Fruit fly (Drosophila melanogaster) whole organism, embryonic: Measurements from ENCODE around the gene CG12974.

Source experiments
- Atf6 ChIP-seq: fragments of 200-800 bp; sonication (Bioruptor generic); IDR thresholded peaks from 2 replicates; pipeline ENCODE4 v1.3.6; 2022; ENCODE audit warnings: missing biosample characterization, missing genetic modification characterization
- B-H1 ChIP-seq: fragments of 200-800 bp; sonication (Bioruptor generic); IDR thresholded peaks from 3 replicates; pipeline ENCODE4 v1.3.6; 2022; ENCODE audit warnings: missing biosample characterization, missing genetic modification characterization
- Blimp-1 ChIP-seq: fragments of 200-800 bp; sonication (Bioruptor generic); optimal IDR thresholded peaks from 3 replicates; lab custom pipeline; 2018; ENCODE audit warnings: missing biosample characterization, missing genetic modification characterization, mild to moderate bottlenecking, moderate library complexity, missing genetic modification reagents
- BtbVII ChIP-seq: fragments of 200-800 bp; sonication (Bioruptor generic); optimal IDR thresholded peaks from 3 replicates; lab custom pipeline; 2017; ENCODE audit warnings: missing biosample characterization, mild to moderate bottlenecking, missing genetic modification characterization
- CG10209 ChIP-seq: fragments of 200-800 bp; sonication (Bioruptor generic); optimal IDR thresholded peaks from 3 replicates; lab custom pipeline; 2017; ENCODE audit warnings: missing biosample characterization, mild to moderate bottlenecking, missing genetic modification characterization, missing genetic modification reagents
- CG10654 ChIP-seq: fragments of 200-800 bp; sonication (Bioruptor generic); optimal IDR thresholded peaks from 2 replicates; lab custom pipeline; 2016; ENCODE audit warnings: missing biosample characterization, missing genetic modification characterization
- CG13624 ChIP-seq: fragments of 200-800 bp; sonication (Bioruptor generic); optimal IDR thresholded peaks from 2 replicates; lab custom pipeline; 2016; ENCODE audit warnings: missing biosample characterization, missing genetic modification characterization
- CG1602 ChIP-seq: fragments of 200-800 bp; sonication (Bioruptor generic); optimal IDR thresholded peaks from 3 replicates; lab custom pipeline; 2016; ENCODE audit warnings: missing biosample characterization, missing genetic modification characterization
- CG16779 ChIP-seq: fragments of 200-800 bp; sonication (Bioruptor generic); IDR thresholded peaks from 2 replicates; pipeline ENCODE4 v1.3.6; 2022; ENCODE audit warnings: missing biosample characterization, missing genetic modification characterization
- CG18011 ChIP-seq: fragments of 200-800 bp; sonication (Bioruptor generic); optimal IDR thresholded peaks from 2 replicates; lab custom pipeline; 2017; ENCODE audit warnings: missing biosample characterization, missing genetic modification characterization, mild to moderate bottlenecking, moderate library complexity, missing genotype
- CG18599 ChIP-seq: fragments of 200-800 bp; sonication (Bioruptor generic); optimal IDR thresholded peaks from 3 replicates; lab custom pipeline; 2017; ENCODE audit warnings: missing biosample characterization, missing genetic modification characterization, mild to moderate bottlenecking, moderate library complexity, missing genetic modification reagents
- CG30403 ChIP-seq: fragments of 200-800 bp; sonication (Bioruptor generic); optimal IDR thresholded peaks from 3 replicates; lab custom pipeline; 2016; ENCODE audit warnings: missing biosample characterization, missing genetic modification characterization
- CG30431 ChIP-seq: fragments of 200-800 bp; sonication (Bioruptor generic); optimal IDR thresholded peaks from 2 replicates; lab custom pipeline; 2017; ENCODE audit warnings: missing biosample characterization, missing genetic modification characterization
- CG31224 ChIP-seq: fragments of 200-800 bp; sonication (Bioruptor generic); IDR thresholded peaks from 2 replicates; pipeline ENCODE4 v1.3.6; 2022; ENCODE audit warnings: missing biosample characterization, missing genetic modification characterization
- CG34422 ChIP-seq: fragments of 200-800 bp; sonication (Bioruptor generic); IDR thresholded peaks from 3 replicates; pipeline ENCODE4 v1.3.6; 2022; ENCODE audit warnings: missing biosample characterization, missing genetic modification characterization
- CG5245 ChIP-seq: fragments of 200-800 bp; sonication (Bioruptor generic); optimal IDR thresholded peaks from 3 replicates; lab custom pipeline; 2016; ENCODE audit warnings: missing biosample characterization, missing genetic modification characterization
- CG6254 ChIP-seq: fragments of 200-800 bp; sonication (Bioruptor generic); optimal IDR thresholded peaks from 3 replicates; lab custom pipeline; 2017; ENCODE audit warnings: mild to moderate bottlenecking, missing biosample characterization, missing genetic modification reagents, missing genetic modification characterization
- CG6854 ChIP-seq: fragments of 200-800 bp; sonication (Bioruptor generic); optimal IDR thresholded peaks from 3 replicates; lab custom pipeline; 2017; ENCODE audit warnings: missing biosample characterization, mild to moderate bottlenecking, missing genetic modification characterization
- CG8290 ChIP-seq, 3 experiments: fragments of 200-800 bp; sonication (Bioruptor generic); optimal IDR thresholded peaks; 2 replicates each; lab custom pipeline; 2016 to 2019; ENCODE audit warnings: missing biosample characterization in 3 of 3, missing genetic modification characterization in 3 of 3, mild to moderate bottlenecking in 2 of 3, moderate library complexity in 1 of 3
- CG9876 ChIP-seq: fragments of 200-800 bp; sonication (Bioruptor generic); optimal IDR thresholded peaks from 2 replicates; lab custom pipeline; 2016; ENCODE audit warnings: missing biosample characterization, missing genetic modification characterization
- Camta ChIP-seq: fragments of 200-800 bp; sonication (Bioruptor generic); optimal IDR thresholded peaks from 2 replicates; lab custom pipeline; 2016; ENCODE audit warnings: missing biosample characterization, missing genetic modification characterization
- CrebB ChIP-seq: fragments of 200-800 bp; sonication (Bioruptor generic); optimal IDR thresholded peaks from 3 replicates; lab custom pipeline; 2018; ENCODE audit warnings: missing biosample characterization, mild to moderate bottlenecking, missing genetic modification characterization
- D19B ChIP-seq: fragments of 200-800 bp; sonication (Bioruptor generic); optimal IDR thresholded peaks from 2 replicates; lab custom pipeline; 2017; ENCODE audit warnings: missing biosample characterization, mild to moderate bottlenecking, missing genetic modification characterization
- Dek ChIP-seq: fragments of 200-800 bp; sonication (Bioruptor generic); optimal IDR thresholded peaks from 3 replicates; lab custom pipeline; 2019; ENCODE audit warnings: missing biosample characterization, mild to moderate bottlenecking, missing genetic modification characterization, moderate library complexity
- Fer1 ChIP-seq: fragments of 200-800 bp; sonication (Bioruptor generic); optimal IDR thresholded peaks from 2 replicates; lab custom pipeline; 2017; ENCODE audit warnings: missing biosample characterization, mild to moderate bottlenecking, missing genetic modification characterization
- Fer2 ChIP-seq: fragments of 200-800 bp; sonication (Bioruptor generic); optimal IDR thresholded peaks from 2 replicates; lab custom pipeline; 2018; ENCODE audit warnings: missing biosample characterization, mild to moderate bottlenecking, missing genetic modification characterization, moderate library complexity
- HLH4C ChIP-seq: fragments of 200-800 bp; sonication (Bioruptor generic); IDR thresholded peaks from 3 replicates; pipeline ENCODE4 v1.3.6; 2022; ENCODE audit warnings: missing biosample characterization, missing genetic modification characterization; ENCODE audit not compliant: partially characterized antibody
- HLHmδ ChIP-seq: fragments of 200-800 bp; sonication (Bioruptor generic); optimal IDR thresholded peaks from 2 replicates; lab custom pipeline; 2018; ENCODE audit warnings: missing biosample characterization, mild to moderate bottlenecking, missing genetic modification characterization, moderate library complexity
- Hand ChIP-seq: fragments of 200-800 bp; sonication (Bioruptor generic); optimal IDR thresholded peaks from 2 replicates; lab custom pipeline; 2017; ENCODE audit warnings: mild to moderate bottlenecking, missing biosample characterization, missing genetic modification reagents, missing genetic modification characterization
- Max ChIP-seq: fragments of 200-800 bp; sonication (Bioruptor generic); optimal IDR thresholded peaks from 2 replicates; lab custom pipeline; 2016; ENCODE audit warnings: missing biosample characterization, mild to moderate bottlenecking, missing genetic modification characterization
- Mes4 ChIP-seq: fragments of 200-800 bp; sonication (Bioruptor generic); optimal IDR thresholded peaks from 2 replicates; lab custom pipeline; 2016; ENCODE audit warnings: missing biosample characterization, missing genetic modification characterization
- Nf-YB ChIP-seq: fragments of 200-800 bp; sonication (Bioruptor generic); optimal IDR thresholded peaks from 3 replicates; lab custom pipeline; 2019; ENCODE audit warnings: missing biosample characterization, mild to moderate bottlenecking, missing genetic modification characterization, moderate library complexity
- abd-A ChIP-seq: fragments of 200-800 bp; sonication (Bioruptor generic); optimal IDR thresholded peaks from 3 replicates; lab custom pipeline; 2019; ENCODE audit warnings: missing biosample characterization, mild to moderate bottlenecking, missing genetic modification characterization, moderate library complexity
- bbx ChIP-seq: fragments of 200-800 bp; sonication (Bioruptor generic); IDR thresholded peaks from 2 replicates; pipeline ENCODE4 v1.3.6; 2022; ENCODE audit warnings: missing biosample characterization, missing genetic modification characterization; ENCODE audit not compliant: partially characterized antibody
- bcd ChIP-seq: fragments of 200-800 bp; sonication (Bioruptor generic); optimal IDR thresholded peaks from 2 replicates; lab custom pipeline; 2017; ENCODE audit warnings: missing biosample characterization, mild to moderate bottlenecking, missing genetic modification characterization
- da ChIP-seq: fragments of 200-800 bp; sonication (Bioruptor generic); optimal IDR thresholded peaks from 2 replicates; lab custom pipeline; 2016; ENCODE audit warnings: missing biosample characterization, missing genetic modification characterization
- dysf ChIP-seq: fragments of 200-800 bp; sonication (Bioruptor generic); IDR thresholded peaks from 3 replicates; pipeline ENCODE4 v1.3.6; 2022; ENCODE audit warnings: missing biosample characterization, missing genetic modification characterization
- fd96Cb ChIP-seq: fragments of 200-800 bp; sonication (Bioruptor generic); optimal IDR thresholded peaks from 2 replicates; lab custom pipeline; 2018; ENCODE audit warnings: missing biosample characterization, mild to moderate bottlenecking, missing genetic modification characterization, moderate library complexity
- gcm ChIP-seq: fragments of 200-800 bp; sonication (Bioruptor generic); optimal IDR thresholded peaks from 2 replicates; lab custom pipeline; 2019; ENCODE audit warnings: missing biosample characterization, mild to moderate bottlenecking, missing genetic modification characterization, moderate library complexity
- gem ChIP-seq: fragments of 200-800 bp; sonication (Bioruptor generic); optimal IDR thresholded peaks from 2 replicates; lab custom pipeline; 2019; ENCODE audit warnings: missing biosample characterization, mild to moderate bottlenecking, missing genetic modification characterization, moderate library complexity
- grau ChIP-seq: fragments of 200-800 bp; optimal IDR thresholded peaks from 3 replicates; lab custom pipeline; 2019; ENCODE audit warnings: missing biosample characterization, mild to moderate bottlenecking, missing genetic modification characterization, moderate library complexity
- ind ChIP-seq: fragments of 200-800 bp; sonication (Bioruptor generic); optimal IDR thresholded peaks from 3 replicates; lab custom pipeline; 2016; ENCODE audit warnings: missing biosample characterization, missing genetic modification characterization
- lmd ChIP-seq: fragments of 200-800 bp; sonication (Bioruptor generic); IDR thresholded peaks from 2 replicates; pipeline ENCODE4 v1.3.6; 2022; ENCODE audit warnings: missing biosample characterization, missing genetic modification characterization
- sna ChIP-seq: fragments of 200-800 bp; sonication (Bioruptor generic); IDR thresholded peaks from 2 replicates; pipeline ENCODE4 v1.3.6; 2022; ENCODE audit warnings: missing biosample characterization, missing genetic modification characterization; ENCODE audit not compliant: partially characterized antibody
- so ChIP-seq: fragments of 200-800 bp; sonication (Bioruptor generic); IDR thresholded peaks from 3 replicates; pipeline ENCODE4 v1.3.6; 2022; ENCODE audit warnings: missing biosample characterization, missing genetic modification characterization
- tna ChIP-seq: fragments of 200-800 bp; sonication (Bioruptor generic); IDR thresholded peaks from 2 replicates; pipeline ENCODE4 v1.3.6; 2022; ENCODE audit warnings: missing biosample characterization, missing genetic modification characterization; ENCODE audit not compliant: partially characterized antibody
- unc-4 ChIP-seq: fragments of 200-800 bp; sonication (Bioruptor generic); IDR thresholded peaks from 2 replicates; pipeline ENCODE4 v1.3.6; 2022; ENCODE audit warnings: missing biosample characterization, missing genetic modification characterization; ENCODE audit not compliant: partially characterized antibody
- zen ChIP-seq: fragments of 200-800 bp; sonication (Bioruptor generic); optimal IDR thresholded peaks from 3 replicates; lab custom pipeline; 2018; ENCODE audit warnings: missing biosample characterization, mild to moderate bottlenecking, missing genetic modification characterization, moderate library complexity

CG12974 gene

dm6 chr3L:21279876-21280566 lies 5.7 kb downstream of the CG12974 start, which contains the start of gene AcCoAS (continued):
- TF ChIP-seq CG6254 (GFP tag; lab: Kevin White, UChicago) (peak; percentile 14), da (GFP tag; lab: Kevin White, UChicago) (no peak), CG10209 (GFP tag; lab: Kevin White, UChicago) (peak; percentile 7), zen (tag; lab: Kevin White, UChicago) (no peak), CG18011 (GFP tag; lab: Kevin White, UChicago) (peak; percentile 30), Fer2 (tag; lab: Kevin White, UChicago) (no peak), Fer1 (peak; percentile 81), gem (tag; lab: Kevin White, UChicago) (peak; percentile 19), CG5245 (GFP tag; lab: Kevin White, UChicago) (no peak), D19B (GFP tag; lab: Kevin White, UChicago) (no peak), B-H1 (GFP tag; lab: Robert Waterston, UW) (no peak), sna (GFP tag; lab: Robert Waterston, UW) (peak; percentile 45; the same call in 1 of the 2 replicates), fd96Cb (tag; lab: Kevin White, UChicago) (no peak), lmd (GFP tag; lab: Robert Waterston, UW) (no peak), CrebB (tag; lab: Kevin White, UChicago) (peak; percentile 25), Hand (GFP tag; lab: Kevin White, UChicago) (peak; percentile 73), CG8290 (GFP tag; optimal IDR thresholded peaks at IDR 0.05; lab: Kevin White, UChicago) (no peak), CG8290 (tag; optimal IDR thresholded peaks at IDR 0.05; lab: Kevin White, UChicago) (peak in 1 of 2 experiments; percentile 33), CG34422 (peak; percentile 34; the same call in 1 of the 3 replicates), CG31224 (no peak), Camta (no peak), bbx (peak; percentile 30; the same call in 1 of the 2 replicates), Mes4 (GFP tag; lab: Kevin White, UChicago) (no peak), CG30431 (GFP tag; lab: Kevin White, UChicago) (no peak), Max (GFP tag; lab: Kevin White, UChicago) (no peak), Blimp-1 (GFP tag; lab: Kevin White, UChicago) (peak; percentile 1), gcm (no peak), HLH4C (GFP tag; lab: Robert Waterston, UW) (no peak), CG13624 (GFP tag; lab: Kevin White, UChicago) (peak; percentile 45), so (no peak), Dek (tag; lab: Kevin White, UChicago) (peak; percentile 10), bcd (GFP tag; lab: Kevin White, UChicago) (peak; percentile 13), grau (tag; lab: Kevin White, UChicago) (peak; percentile 44), BtbVII (GFP tag; lab: Kevin White, UChicago) (peak; percentile 72), abd-A (tag; lab: Kevin White, UChicago) (peak; percentile 60), tna (GFP tag; lab: Robert Waterston, UW) (peak; percentile 41; the same call in 1 of the 2 replicates), Nf-YB (GFP tag; lab: Kevin White, UChicago) (no peak), dysf (GFP tag; lab: Robert Waterston, UW) (peak; percentile 32; the same call in 1 of the 3 replicates), Atf6 (GFP tag; lab: Robert Waterston, UW) (peak; percentile 51; the same call in 1 of the 2 replicates), unc-4 (GFP tag; lab: Robert Waterston, UW) (peak; percentile 36), CG16779 (GFP tag; lab: Robert Waterston, UW) (0 out of 2 replicates have a peak, but pooled peaks have one; percentile 44), CG9876 (GFP tag; lab: Kevin White, UChicago) (no peak), CG1602 (no peak), ind (GFP tag; lab: Kevin White, UChicago) (peak; percentile 1), CG18599 (GFP tag; lab: Kevin White, UChicago) (peak; percentile 81), CG6854 (GFP tag; lab: Kevin White, UChicago) (peak; percentile 4), HLHmδ (GFP tag; lab: Kevin White, UChicago) (no peak), CG10654 (no peak), CG30403 (GFP tag; lab: Kevin White, UChicago) (peak; percentile 22)
